Fruit fly (Drosophila melanogaster) whole organism, prepupa: ENCODE data around the gene CG1575.

Experiments
- CG10631 ChIP-seq: fragments of 200-800 bp; sonication (Bioruptor generic); optimal IDR thresholded peaks from 2 replicates; lab custom pipeline; 2016; ENCODE audit warnings: missing biosample characterization, missing genetic modification characterization
- CG10669 ChIP-seq: fragments of 200-800 bp; sonication (Bioruptor generic); optimal IDR thresholded peaks from 3 replicates; lab custom pipeline; 2018; ENCODE audit warnings: missing biosample characterization, mild to moderate bottlenecking, missing genetic modification characterization, moderate library complexity
- CG11294 ChIP-seq: fragments of 200-800 bp; sonication (Bioruptor generic); IDR thresholded peaks from 2 replicates; pipeline ENCODE4 v1.3.6; 2022; ENCODE audit warnings: missing biosample characterization, missing genetic modification characterization
- CG11902 ChIP-seq: fragments of 200-800 bp; sonication (Bioruptor generic); optimal IDR thresholded peaks from 3 replicates; lab custom pipeline; 2016; ENCODE audit warnings: missing biosample characterization, missing genetic modification characterization
- CG15336 ChIP-seq: fragments of 200-800 bp; sonication (Bioruptor generic); IDR thresholded peaks from 2 replicates; pipeline ENCODE4 v1.3.6; 2022; ENCODE audit warnings: missing biosample characterization, missing genetic modification characterization
- CG1621 ChIP-seq: fragments of 200-800 bp; sonication (Bioruptor generic); optimal IDR thresholded peaks from 3 replicates; lab custom pipeline; 2018; ENCODE audit warnings: missing biosample characterization, mild to moderate bottlenecking, missing genetic modification characterization
- CG3032 ChIP-seq: fragments of 200-800 bp; optimal IDR thresholded peaks from 2 replicates; lab custom pipeline; 2019; ENCODE audit warnings: missing biosample characterization, mild to moderate bottlenecking, missing genetic modification characterization, moderate library complexity
- CG31627 ChIP-seq: fragments of 200-800 bp; sonication (Bioruptor generic); optimal IDR thresholded peaks from 3 replicates; lab custom pipeline; 2016; ENCODE audit warnings: missing biosample characterization, missing genetic modification characterization
- CG32006 ChIP-seq: fragments of 200-800 bp; sonication (Bioruptor generic); optimal IDR thresholded peaks from 3 replicates; lab custom pipeline; 2017; ENCODE audit warnings: missing biosample characterization, mild to moderate bottlenecking, missing genetic modification characterization
- CG34406 ChIP-seq: fragments of 200-800 bp; sonication (Bioruptor generic); optimal IDR thresholded peaks from 3 replicates; lab custom pipeline; 2016; ENCODE audit warnings: missing biosample characterization, missing genetic modification characterization
- CG3919 ChIP-seq: fragments of 200-800 bp; sonication (Bioruptor generic); optimal IDR thresholded peaks from 3 replicates; lab custom pipeline; 2016; ENCODE audit warnings: missing biosample characterization, missing genetic modification characterization
- CG4318 ChIP-seq: fragments of 200-800 bp; sonication (Bioruptor generic); optimal IDR thresholded peaks from 3 replicates; lab custom pipeline; 2017; ENCODE audit warnings: missing biosample characterization, mild to moderate bottlenecking, missing genetic modification characterization
- CG6163 ChIP-seq: fragments of 200-800 bp; sonication (Bioruptor generic); IDR thresholded peaks from 3 replicates; pipeline ENCODE4 v1.3.6; 2022; ENCODE audit warnings: missing biosample characterization, missing genetic modification characterization
- CG6276 ChIP-seq: fragments of 200-800 bp; sonication (Bioruptor generic); optimal IDR thresholded peaks from 2 replicates; lab custom pipeline; 2017; ENCODE audit warnings: missing biosample characterization, mild to moderate bottlenecking, missing genetic modification characterization
- CG6808 ChIP-seq: fragments of 200-800 bp; sonication (Bioruptor generic); optimal IDR thresholded peaks from 3 replicates; lab custom pipeline; 2017; ENCODE audit warnings: missing biosample characterization, missing genetic modification characterization, mild to moderate bottlenecking, moderate library complexity, missing genetic modification reagents
- CG6854 ChIP-seq: fragments of 200-800 bp; sonication (Bioruptor generic); optimal IDR thresholded peaks from 2 replicates; lab custom pipeline; 2017; ENCODE audit warnings: missing biosample characterization, mild to moderate bottlenecking, missing genetic modification characterization
- CG7368 ChIP-seq: fragments of 200-800 bp; sonication (Bioruptor generic); optimal IDR thresholded peaks from 3 replicates; lab custom pipeline; 2016; ENCODE audit warnings: missing biosample characterization, missing genetic modification characterization
- CG8119 ChIP-seq: fragments of 200-800 bp; sonication (Bioruptor generic); IDR thresholded peaks from 3 replicates; pipeline ENCODE4 v1.3.6; 2022; ENCODE audit warnings: missing biosample characterization, missing genetic modification characterization
- CG8319 ChIP-seq: fragments of 200-800 bp; sonication (Bioruptor generic); optimal IDR thresholded peaks from 3 replicates; lab custom pipeline; 2016; ENCODE audit warnings: missing biosample characterization, missing genetic modification characterization
- CG8632 ChIP-seq: fragments of 200-800 bp; sonication (Bioruptor generic); optimal IDR thresholded peaks from 3 replicates; lab custom pipeline; 2016; ENCODE audit warnings: missing biosample characterization, missing genetic modification characterization
- CG9139 ChIP-seq: fragments of 200-800 bp; sonication (Bioruptor generic); optimal IDR thresholded peaks from 3 replicates; lab custom pipeline; 2017; ENCODE audit warnings: missing biosample characterization, mild to moderate bottlenecking, missing genetic modification characterization
- Eip75B ChIP-seq: fragments of 200-800 bp; sonication (Bioruptor generic); optimal IDR thresholded peaks from 3 replicates; lab custom pipeline; 2016; ENCODE audit warnings: missing biosample characterization, missing genetic modification characterization
- Eip78C ChIP-seq: fragments of 200-800 bp; sonication (Bioruptor generic); peaks from one replicate; lab custom pipeline; 2016; ENCODE audit warnings: missing biosample characterization, missing genetic modification characterization
- Eip93F ChIP-seq: fragments of 200-800 bp; sonication (Bioruptor generic); optimal IDR thresholded peaks from 2 replicates; lab custom pipeline; 2016; ENCODE audit warnings: missing biosample characterization, mild to moderate bottlenecking, missing genetic modification characterization
- Gug ChIP-seq: fragments of 200-800 bp; sonication (Bioruptor generic); IDR thresholded peaks from 2 replicates; pipeline ENCODE4 v1.3.6; 2022; ENCODE audit warnings: missing biosample characterization, missing genetic modification characterization
- Hr38 ChIP-seq: sonication (Bioruptor generic); optimal IDR thresholded peaks from 2 replicates; lab custom pipeline; 2016; ENCODE audit warnings: missing biosample characterization, missing genetic modification characterization
- Hr4 ChIP-seq: fragments of 200-800 bp; sonication (Bioruptor generic); optimal IDR thresholded peaks from 3 replicates; lab custom pipeline; 2016; ENCODE audit warnings: missing biosample characterization, missing genetic modification characterization
- Met ChIP-seq: fragments of 200-800 bp; sonication (Bioruptor generic); optimal IDR thresholded peaks from 3 replicates; lab custom pipeline; 2016; ENCODE audit warnings: missing biosample characterization, missing genetic modification characterization
- OdsH ChIP-seq: fragments of 200-800 bp; sonication (Bioruptor generic); optimal IDR thresholded peaks from 3 replicates; lab custom pipeline; 2016; ENCODE audit warnings: missing biosample characterization, missing genetic modification characterization
- Smox ChIP-seq: fragments of 200-800 bp; sonication (Bioruptor generic); optimal IDR thresholded peaks from 3 replicates; lab custom pipeline; 2016; ENCODE audit warnings: missing biosample characterization, missing genetic modification characterization
- Sox102F ChIP-seq: fragments of 200-800 bp; sonication (Bioruptor generic); optimal IDR thresholded peaks from 2 replicates; lab custom pipeline; 2016; ENCODE audit warnings: missing biosample characterization, mild to moderate bottlenecking, missing genetic modification characterization
- Sox14 ChIP-seq: fragments of 200-800 bp; sonication (Bioruptor generic); optimal IDR thresholded peaks from 3 replicates; lab custom pipeline; 2016; ENCODE audit warnings: missing biosample characterization, missing genetic modification characterization
- achi ChIP-seq: fragments of 200-800 bp; sonication (Bioruptor generic); optimal IDR thresholded peaks from 3 replicates; lab custom pipeline; 2016; ENCODE audit warnings: missing biosample characterization, missing genetic modification characterization
- acj6 ChIP-seq: fragments of 200-800 bp; sonication (Bioruptor generic); optimal IDR thresholded peaks from 3 replicates; lab custom pipeline; 2016; ENCODE audit warnings: missing biosample characterization, missing genetic modification characterization
- cyc ChIP-seq: fragments of 200-800 bp; sonication (Bioruptor generic); optimal IDR thresholded peaks from 3 replicates; lab custom pipeline; 2016; ENCODE audit warnings: missing biosample characterization, missing genetic modification characterization
- dsx ChIP-seq: fragments of 200-800 bp; optimal IDR thresholded peaks from 3 replicates; lab custom pipeline; 2019; ENCODE audit warnings: missing biosample characterization, mild to moderate bottlenecking, missing genetic modification characterization, moderate library complexity; ENCODE audit not compliant: poor library complexity, severe bottlenecking
- eg ChIP-seq: fragments of 200-800 bp; sonication (Bioruptor generic); IDR thresholded peaks from 3 replicates; pipeline ENCODE4 v1.3.6; 2022; ENCODE audit warnings: missing biosample characterization, missing genetic modification characterization
- esn ChIP-seq: fragments of 200-800 bp; sonication (Bioruptor generic); optimal IDR thresholded peaks from 2 replicates; lab custom pipeline; 2016; ENCODE audit warnings: missing biosample characterization, mild to moderate bottlenecking, missing genetic modification characterization, moderate library complexity
- fd59A ChIP-seq: fragments of 200-800 bp; sonication (Bioruptor generic); optimal IDR thresholded peaks from 2 replicates; lab custom pipeline; 2017; ENCODE audit warnings: missing biosample characterization, mild to moderate bottlenecking, missing genetic modification characterization, missing genetic modification reagents
- fd85E ChIP-seq: fragments of 200-800 bp; sonication (Bioruptor generic); optimal IDR thresholded peaks from 3 replicates; lab custom pipeline; 2016; ENCODE audit warnings: missing biosample characterization, missing genetic modification characterization
- fkh ChIP-seq: fragments of 200-800 bp; sonication (Bioruptor generic); optimal IDR thresholded peaks from 3 replicates; lab custom pipeline; 2017; ENCODE audit warnings: missing biosample characterization, mild to moderate bottlenecking, missing genetic modification characterization, moderate library complexity
- lz ChIP-seq: fragments of 200-800 bp; sonication (Bioruptor generic); optimal IDR thresholded peaks from 3 replicates; lab custom pipeline; 2016; ENCODE audit warnings: missing biosample characterization, missing genetic modification characterization
- salr ChIP-seq, 2 experiments: fragments of 200-800 bp; sonication (Bioruptor generic); optimal IDR thresholded peaks; 3 replicates each; lab custom pipeline; 2016 to 2018; ENCODE audit warnings: missing biosample characterization in 2 of 2, missing genetic modification characterization in 2 of 2, mild to moderate bottlenecking in 1 of 2
- ss ChIP-seq, 2 experiments: fragments of 200-800 bp; sonication (Bioruptor generic); optimal IDR thresholded peaks; 2 replicates in 1 of 2; 3 replicates in 1 of 2; lab custom pipeline; 2017 to 2018; ENCODE audit warnings: mild to moderate bottlenecking in 2 of 2, missing biosample characterization in 2 of 2, missing genetic modification characterization in 2 of 2, moderate library complexity in 1 of 2
- svp ChIP-seq: fragments of 200-800 bp; sonication (Bioruptor generic); peaks from one replicate; lab custom pipeline; 2016; ENCODE audit warnings: missing biosample characterization, missing genetic modification characterization
- topi ChIP-seq: fragments of 200-800 bp; sonication (Bioruptor generic); optimal IDR thresholded peaks from 3 replicates; lab custom pipeline; 2016; ENCODE audit warnings: missing biosample characterization, missing genetic modification characterization
- vri ChIP-seq: fragments of 200-800 bp; sonication (Bioruptor generic); optimal IDR thresholded peaks from 3 replicates; lab custom pipeline; 2016; ENCODE audit warnings: missing biosample characterization, mild to moderate bottlenecking, missing genetic modification characterization

The CG1575 gene

DNA sequence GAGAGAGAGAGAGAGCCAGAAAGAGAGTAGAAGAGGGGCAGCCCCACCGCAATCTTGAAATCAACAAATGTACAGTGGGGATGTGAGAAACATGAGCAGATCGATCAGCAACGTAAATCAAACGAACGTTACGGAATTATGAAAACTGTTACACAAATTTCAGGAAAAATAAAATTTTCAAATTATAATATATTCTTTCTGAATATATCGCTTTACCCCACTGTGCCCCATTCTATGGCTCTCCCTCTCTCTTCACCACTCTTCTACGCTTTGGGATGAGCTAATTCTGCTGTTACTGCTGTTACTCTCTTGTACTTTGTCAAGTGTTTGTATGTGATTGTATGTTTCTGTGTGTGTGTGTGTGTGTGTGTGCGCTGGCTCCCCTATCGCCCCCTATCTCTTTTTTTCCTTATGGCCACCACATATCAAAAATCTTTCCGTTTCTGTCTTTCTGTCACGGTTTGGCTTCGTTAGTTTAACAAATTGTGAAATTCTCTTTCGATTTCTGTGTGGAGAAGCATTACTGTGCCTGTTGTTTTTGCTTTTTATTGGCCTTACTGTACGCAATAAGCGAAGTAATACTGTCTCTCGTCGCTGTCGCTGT is 25.7 kb upstream of the CG1575 start (continued):
- TF ChIP-seq CG6163 (GFP tag; lab: Robert Waterston, UW) (peak; percentile 99), CG10631 (GFP tag; lab: Kevin White, UChicago) (peak; percentile 98), Gug (GFP tag; lab: Robert Waterston, UW) (peak; percentile 98), CG3919 (peak; percentile 97), ss (GFP tag; optimal IDR thresholded peaks at IDR 0.05; lab: Kevin White, UChicago) (peak; percentile 93 to 94), fd59A (GFP tag; lab: Kevin White, UChicago) (peak; percentile 91), lz (GFP tag; lab: Kevin White, UChicago) (peak; percentile 96), Met (GFP tag; lab: Kevin White, UChicago) (peak; percentile 97), topi (peak; percentile 96)

DNA sequence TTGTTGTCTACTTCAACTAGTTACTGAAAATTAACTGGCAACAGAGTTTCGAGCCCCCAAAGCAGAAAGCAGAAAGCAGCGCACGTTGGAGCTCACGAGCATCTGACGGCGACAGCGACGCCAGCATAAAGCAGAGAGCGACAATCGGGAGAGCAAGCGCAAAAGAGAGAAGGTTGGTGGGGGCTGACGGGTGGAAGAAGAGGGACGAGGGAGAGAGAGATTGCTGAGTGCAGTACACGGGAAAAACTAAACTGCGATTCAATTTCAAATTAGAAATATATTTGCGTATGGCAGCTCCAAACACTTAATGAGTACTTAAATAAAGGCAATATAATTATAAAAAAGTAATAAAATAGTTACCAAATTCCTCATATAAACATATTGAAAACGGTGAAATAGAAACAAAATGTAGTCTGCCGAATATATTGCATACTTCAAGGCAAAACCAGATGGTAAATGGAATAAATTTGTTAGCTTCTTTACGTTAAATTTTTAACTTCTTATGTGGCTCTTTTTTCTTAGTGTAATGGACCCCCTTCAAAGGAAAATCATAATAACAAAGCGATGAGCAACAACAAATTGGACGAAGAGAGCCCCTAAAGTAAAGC is 24.6 kb upstream of the CG1575 start:
- peak; percentile 94 for TF ChIP-seq CG4318 (GFP tag; lab: Kevin White, UChicago)
- TF ChIP-seq CG1621 (tag; lab: Kevin White, UChicago) = peak; percentile 91
- TF ChIP-seq Eip93F (GFP tag; lab: Kevin White, UChicago) = peak; percentile 93
- peak; percentile 95 for TF ChIP-seq Eip75B
- TF ChIP-seq CG6276 (GFP tag; lab: Kevin White, UChicago) = peak; percentile 96
- TF ChIP-seq acj6 (GFP tag; lab: Kevin White, UChicago) = peak; percentile 96
- TF ChIP-seq CG10631 (GFP tag; lab: Kevin White, UChicago) = peak; percentile 96
- TF ChIP-seq CG31627 (GFP tag; lab: Kevin White, UChicago) = peak; percentile 91
- TF ChIP-seq cyc = peak; percentile 92
- TF ChIP-seq CG6808 (GFP tag; lab: Kevin White, UChicago) = peak; percentile 97
- peak; percentile 89; the same call in 1 of the 2 replicates for TF ChIP-seq CG11294 (GFP tag; lab: Robert Waterston, UW)
- peak; percentile 95 for TF ChIP-seq lz (GFP tag; lab: Kevin White, UChicago)
- TF ChIP-seq svp = peak; percentile 97
- peak; percentile 91 for TF ChIP-seq CG8319 (GFP tag; lab: Kevin White, UChicago)
- TF ChIP-seq CG32006 = peak; percentile 97
- peak; percentile 99 for TF ChIP-seq Smox (GFP tag; lab: Kevin White, UChicago)
- TF ChIP-seq Gug (GFP tag; lab: Robert Waterston, UW) = peak; percentile 96
- TF ChIP-seq fkh (GFP tag; lab: Kevin White, UChicago) = peak; percentile 61
- TF ChIP-seq Hr4 = peak; percentile 94
- peak; percentile 92 for TF ChIP-seq Sox14 (GFP tag; lab: Kevin White, UChicago)
- TF ChIP-seq CG8632 (GFP tag; lab: Kevin White, UChicago) = peak; percentile 96
- no peak for TF ChIP-seq Hr38 (GFP tag; lab: Kevin White, UChicago)
- peak; percentile 68 for TF ChIP-seq fd85E (GFP tag; lab: Kevin White, UChicago)
- peak; percentile 95 for TF ChIP-seq CG3919
- TF ChIP-seq Sox102F (GFP tag; lab: Kevin White, UChicago) = peak; percentile 92
- peak; percentile 99 for TF ChIP-seq Eip78C (GFP tag; lab: Kevin White, UChicago)
- TF ChIP-seq Met (GFP tag; lab: Kevin White, UChicago) = peak; percentile 96
- TF ChIP-seq CG3032 = peak; percentile 97
- TF ChIP-seq vri (GFP tag; lab: Kevin White, UChicago) = peak; percentile 85
- TF ChIP-seq fd59A (GFP tag; lab: Kevin White, UChicago) = peak; percentile 95
- TF ChIP-seq CG7368 (GFP tag; lab: Kevin White, UChicago) = peak; percentile 93
- peak; percentile 97 for TF ChIP-seq CG15336 (GFP tag; lab: Robert Waterston, UW)
- TF ChIP-seq OdsH (GFP tag; lab: Kevin White, UChicago) = peak; percentile 96
- TF ChIP-seq CG9139 (GFP tag; lab: Kevin White, UChicago) = peak; percentile 94
- peak; percentile 96 to 97 for TF ChIP-seq ss (GFP tag; optimal IDR thresholded peaks at IDR 0.05; lab: Kevin White, UChicago)
- TF ChIP-seq achi (GFP tag; lab: Kevin White, UChicago) = peak; percentile 95
- peak; percentile 96 for TF ChIP-seq topi
- TF ChIP-seq CG10669 (GFP tag; lab: Kevin White, UChicago) = peak; percentile 95
- TF ChIP-seq salr (GFP tag; optimal IDR thresholded peaks at IDR 0.05; lab: Kevin White, UChicago) = peak; percentile 87 to 95
- peak; percentile 87 for TF ChIP-seq CG11902 (GFP tag; lab: Kevin White, UChicago)
- peak; percentile 93 for TF ChIP-seq dsx (GFP tag; lab: Kevin White, UChicago)
- peak; percentile 96 for TF ChIP-seq esn
- TF ChIP-seq CG8119 = peak; percentile 97
- peak; percentile 95 for TF ChIP-seq eg (GFP tag; lab: Robert Waterston, UW)
- TF ChIP-seq CG6854 (GFP tag; lab: Kevin White, UChicago) = peak; percentile 91
- peak; percentile 96 for TF ChIP-seq CG34406 (GFP tag; lab: Kevin White, UChicago)
